Fruit fly (Drosophila melanogaster) whole organism, embryonic: ENCODE data around the gene CG16965.

Experiments
- CG12155 ChIP-seq: fragments of 200-800 bp; sonication (Bioruptor generic); optimal IDR thresholded peaks from 3 replicates; lab custom pipeline; 2016; ENCODE audit warnings: missing biosample characterization, missing genetic modification characterization
- CG1832 ChIP-seq: fragments of 200-800 bp; sonication (Bioruptor generic); optimal IDR thresholded peaks from 2 replicates; lab custom pipeline; 2017; ENCODE audit warnings: missing biosample characterization, mild to moderate bottlenecking, missing genetic modification characterization, inconsistent platforms
- CG18599 ChIP-seq: fragments of 200-800 bp; sonication (Bioruptor generic); optimal IDR thresholded peaks from 3 replicates; lab custom pipeline; 2017; ENCODE audit warnings: missing biosample characterization, missing genetic modification characterization, mild to moderate bottlenecking, moderate library complexity, missing genetic modification reagents
- CG3065 ChIP-seq: fragments of 200-800 bp; sonication (Bioruptor generic); optimal IDR thresholded peaks from 2 replicates; lab custom pipeline; 2016; ENCODE audit warnings: missing biosample characterization, missing genetic modification characterization
- CG3163 ChIP-seq: fragments of 200-800 bp; sonication (Bioruptor generic); optimal IDR thresholded peaks from 3 replicates; lab custom pipeline; 2016; ENCODE audit warnings: missing biosample characterization, missing genetic modification characterization
- CG3838 ChIP-seq: fragments of 200-800 bp; sonication (Bioruptor generic); optimal IDR thresholded peaks from 3 replicates; lab custom pipeline; 2016; ENCODE audit warnings: missing biosample characterization, missing genetic modification characterization
- CG5180 ChIP-seq: fragments of 200-800 bp; sonication (Bioruptor generic); optimal IDR thresholded peaks from 3 replicates; lab custom pipeline; 2017; ENCODE audit warnings: missing biosample characterization, missing genetic modification characterization, mild to moderate bottlenecking, moderate library complexity, missing genetic modification reagents
- CG6654 ChIP-seq: fragments of 200-800 bp; sonication (Bioruptor generic); optimal IDR thresholded peaks from 2 replicates; lab custom pipeline; 2017; ENCODE audit warnings: missing biosample characterization, mild to moderate bottlenecking, missing genetic modification characterization
- CG7987 ChIP-seq: fragments of 200-800 bp; sonication (Bioruptor generic); optimal IDR thresholded peaks from 2 replicates; lab custom pipeline; 2018; ENCODE audit warnings: missing biosample characterization, mild to moderate bottlenecking, missing genetic modification characterization, moderate library complexity
- CG8359 ChIP-seq: fragments of 200-800 bp; sonication (Bioruptor generic); optimal IDR thresholded peaks from 2 replicates; lab custom pipeline; 2017; ENCODE audit warnings: missing biosample characterization, mild to moderate bottlenecking, missing genetic modification characterization, borderline replicate concordance
- CG8924 ChIP-seq: fragments of 200-800 bp; optimal IDR thresholded peaks from 3 replicates; lab custom pipeline; 2019; ENCODE audit warnings: missing biosample characterization, mild to moderate bottlenecking, missing genetic modification characterization, moderate library complexity
- CG9727 ChIP-seq: fragments of 200-800 bp; sonication (Bioruptor generic); optimal IDR thresholded peaks from 3 replicates; lab custom pipeline; 2017; ENCODE audit warnings: missing biosample characterization, mild to moderate bottlenecking, missing genetic modification characterization
- ERR ChIP-seq: fragments of 200-800 bp; sonication (Bioruptor generic); optimal IDR thresholded peaks from 2 replicates; lab custom pipeline; 2016; ENCODE audit warnings: missing biosample characterization, missing genetic modification characterization
- Eip74EF ChIP-seq, 2 experiments: fragments of 200-800 bp in 1 of 2; fragments of >200 bp in 1 of 2; sonication (Bioruptor generic) in 1 of 2; optimal IDR thresholded peaks; 2 replicates each; lab custom pipeline; 2017 to 2019; ENCODE audit warnings: missing biosample characterization in 2 of 2, missing genetic modification characterization in 2 of 2, mild to moderate bottlenecking in 1 of 2, moderate library complexity in 1 of 2
- HmgD ChIP-seq: fragments of 200-800 bp; sonication (Bioruptor generic); optimal IDR thresholded peaks from 3 replicates; lab custom pipeline; 2016; ENCODE audit warnings: missing biosample characterization, missing genetic modification characterization
- HmgZ ChIP-seq: fragments of 200-800 bp; sonication (Bioruptor generic); optimal IDR thresholded peaks from 2 replicates; lab custom pipeline; 2018; ENCODE audit warnings: missing biosample characterization, mild to moderate bottlenecking, missing genetic modification characterization
- Hmr ChIP-seq: fragments of 200-800 bp; sonication (Bioruptor generic); optimal IDR thresholded peaks from 3 replicates; lab custom pipeline; 2017; ENCODE audit warnings: mild to moderate bottlenecking, missing biosample characterization, missing genetic modification reagents, missing genetic modification characterization
- Lhr ChIP-seq: fragments of 200-800 bp; sonication (Bioruptor generic); optimal IDR thresholded peaks from 3 replicates; lab custom pipeline; 2017; ENCODE audit warnings: mild to moderate bottlenecking, missing biosample characterization, missing genetic modification reagents, missing genetic modification characterization
- Med ChIP-seq: fragments of 200-800 bp; sonication (Bioruptor generic); peaks from one replicate; lab custom pipeline; 2016; ENCODE audit warnings: missing biosample characterization, missing genetic modification characterization, mild to moderate bottlenecking, inconsistent platforms, moderate library complexity
- Nf-YC ChIP-seq: fragments of 200-800 bp; optimal IDR thresholded peaks from 3 replicates; lab custom pipeline; 2019; ENCODE audit warnings: missing biosample characterization, mild to moderate bottlenecking, missing genetic modification characterization, moderate library complexity
- Oli ChIP-seq: fragments of 200-800 bp; sonication (Bioruptor generic); optimal IDR thresholded peaks from 2 replicates; lab custom pipeline; 2018; ENCODE audit warnings: missing biosample characterization, mild to moderate bottlenecking, missing genetic modification characterization, moderate library complexity
- Six4 ChIP-seq: fragments of 200-800 bp; sonication (Bioruptor generic); optimal IDR thresholded peaks from 2 replicates; lab custom pipeline; 2016; ENCODE audit warnings: missing biosample characterization, missing genetic modification characterization
- Sry-β ChIP-seq: fragments of 200-800 bp; sonication (Bioruptor generic); optimal IDR thresholded peaks from 2 replicates; lab custom pipeline; 2018; ENCODE audit warnings: missing biosample characterization, mild to moderate bottlenecking, missing genetic modification characterization, moderate library complexity
- Ssrp ChIP-seq: fragments of 200-800 bp; sonication (Bioruptor generic); optimal IDR thresholded peaks from 2 replicates; lab custom pipeline; 2018; ENCODE audit warnings: missing biosample characterization, mild to moderate bottlenecking, missing genetic modification characterization, moderate library complexity
- Trl ChIP-seq, 3 experiments: fragments of >200 bp in 2 of 3; fragments of 200-800 bp in 1 of 3; sonication (Bioruptor generic) in 1 of 3; optimal IDR thresholded peaks; 2 replicates in 1 of 3; 3 replicates in 2 of 3; lab custom pipeline; 2016 to 2017; ENCODE audit warnings: missing biosample characterization in 1 of 3, missing genetic modification characterization in 1 of 3
- ab ChIP-seq: fragments of 200-800 bp; sonication (Bioruptor generic); optimal IDR thresholded peaks from 2 replicates; lab custom pipeline; 2016; ENCODE audit warnings: missing biosample characterization, missing genetic modification characterization
- abd-A ChIP-seq: fragments of 200-800 bp; sonication (Bioruptor generic); optimal IDR thresholded peaks from 3 replicates; lab custom pipeline; 2019; ENCODE audit warnings: missing biosample characterization, mild to moderate bottlenecking, missing genetic modification characterization, moderate library complexity
- ato ChIP-seq: fragments of 200-800 bp; sonication (Bioruptor generic); IDR thresholded peaks from 2 replicates; pipeline ENCODE4 v1.3.6; 2022; ENCODE audit warnings: missing biosample characterization, missing genetic modification characterization; ENCODE audit not compliant: partially characterized antibody
- bbx ChIP-seq: fragments of 200-800 bp; sonication (Bioruptor generic); IDR thresholded peaks from 2 replicates; pipeline ENCODE4 v1.3.6; 2022; ENCODE audit warnings: missing biosample characterization, missing genetic modification characterization; ENCODE audit not compliant: partially characterized antibody
- bsh ChIP-seq, 2 experiments: fragments of 200-800 bp; sonication (Bioruptor generic); optimal IDR thresholded peaks; 2 replicates each; lab custom pipeline; 2017 to 2018; ENCODE audit warnings: mild to moderate bottlenecking in 2 of 2, missing biosample characterization in 2 of 2, missing genetic modification characterization in 2 of 2, moderate library complexity in 1 of 2
- ewg ChIP-seq: fragments of 200-800 bp; sonication (Bioruptor generic); optimal IDR thresholded peaks from 3 replicates; lab custom pipeline; 2017; ENCODE audit warnings: mild to moderate bottlenecking, missing biosample characterization, missing genetic modification reagents, missing genetic modification characterization
- ftz-f1 ChIP-seq: fragments of 200-800 bp; sonication (Bioruptor generic); optimal IDR thresholded peaks from 2 replicates; lab custom pipeline; 2016; ENCODE audit warnings: missing biosample characterization, missing genetic modification characterization
- gcm2 ChIP-seq: fragments of 200-800 bp; sonication (Bioruptor generic); optimal IDR thresholded peaks from 2 replicates; lab custom pipeline; 2016; ENCODE audit warnings: missing biosample characterization, missing genetic modification characterization
- gro ChIP-seq: fragments of 200-800 bp; sonication (Bioruptor generic); optimal IDR thresholded peaks from 2 replicates; lab custom pipeline; 2016; ENCODE audit warnings: missing biosample characterization, missing genetic modification characterization
- inv ChIP-seq: fragments of 200-800 bp; sonication (Bioruptor generic); IDR thresholded peaks from 2 replicates; pipeline ENCODE4 v1.3.6; 2022; ENCODE audit warnings: missing biosample characterization, missing genetic modification characterization; ENCODE audit not compliant: partially characterized antibody
- kni ChIP-seq: fragments of 200-800 bp; sonication (Bioruptor generic); optimal IDR thresholded peaks from 3 replicates; lab custom pipeline; 2017; ENCODE audit warnings: mild to moderate bottlenecking, missing biosample characterization, missing genetic modification reagents, missing genetic modification characterization
- mirr ChIP-seq: fragments of 200-800 bp; sonication (Bioruptor generic); optimal IDR thresholded peaks from 3 replicates; lab custom pipeline; 2018; ENCODE audit warnings: missing biosample characterization, mild to moderate bottlenecking, missing genetic modification characterization
- nau ChIP-seq: fragments of 200-800 bp; sonication (Bioruptor generic); optimal IDR thresholded peaks from 3 replicates; lab custom pipeline; 2017; ENCODE audit warnings: missing biosample characterization, mild to moderate bottlenecking, missing genetic modification characterization, missing genetic modification reagents
- pfk ChIP-seq: fragments of 200-800 bp; sonication (Bioruptor generic); optimal IDR thresholded peaks from 2 replicates; lab custom pipeline; 2018; ENCODE audit warnings: missing biosample characterization, mild to moderate bottlenecking, missing genetic modification characterization, moderate library complexity
- pho ChIP-seq: fragments of 200-800 bp; sonication (Bioruptor generic); optimal IDR thresholded peaks from 2 replicates; lab custom pipeline; 2016; ENCODE audit warnings: missing biosample characterization, missing genetic modification characterization
- run ChIP-seq: fragments of 200-800 bp; sonication (Bioruptor generic); optimal IDR thresholded peaks from 3 replicates; lab custom pipeline; 2018; ENCODE audit warnings: missing biosample characterization, mild to moderate bottlenecking, missing genetic modification characterization
- sc ChIP-seq, 3 experiments: fragments of >200 bp in 2 of 3; fragments of 200-800 bp in 1 of 3; sonication (Bioruptor generic) in 1 of 3; optimal IDR thresholded peaks; 2 replicates in 2 of 3; 3 replicates in 1 of 3; lab custom pipeline; 2017; ENCODE audit warnings: mild to moderate bottlenecking in 1 of 3, missing biosample characterization in 1 of 3, missing genetic modification characterization in 1 of 3, missing genetic modification reagents in 1 of 3
- scrt ChIP-seq: fragments of 200-800 bp; sonication (Bioruptor generic); optimal IDR thresholded peaks from 2 replicates; lab custom pipeline; 2018; ENCODE audit warnings: missing biosample characterization, mild to moderate bottlenecking, missing genetic modification characterization, moderate library complexity
- sens-2 ChIP-seq: fragments of 200-800 bp; sonication (Bioruptor generic); IDR thresholded peaks from 2 replicates; pipeline ENCODE4 v1.3.6; 2022; ENCODE audit warnings: missing biosample characterization, missing genetic modification characterization
- stwl ChIP-seq: fragments of 200-800 bp; sonication (Bioruptor generic); optimal IDR thresholded peaks from 3 replicates; lab custom pipeline; 2018; ENCODE audit warnings: missing biosample characterization, mild to moderate bottlenecking, missing genetic modification characterization, moderate library complexity
- sug ChIP-seq: fragments of 200-800 bp; optimal IDR thresholded peaks from 2 replicates; lab custom pipeline; 2019; ENCODE audit warnings: missing biosample characterization, mild to moderate bottlenecking, missing genetic modification characterization, moderate library complexity

The CG16965 gene

DNA sequence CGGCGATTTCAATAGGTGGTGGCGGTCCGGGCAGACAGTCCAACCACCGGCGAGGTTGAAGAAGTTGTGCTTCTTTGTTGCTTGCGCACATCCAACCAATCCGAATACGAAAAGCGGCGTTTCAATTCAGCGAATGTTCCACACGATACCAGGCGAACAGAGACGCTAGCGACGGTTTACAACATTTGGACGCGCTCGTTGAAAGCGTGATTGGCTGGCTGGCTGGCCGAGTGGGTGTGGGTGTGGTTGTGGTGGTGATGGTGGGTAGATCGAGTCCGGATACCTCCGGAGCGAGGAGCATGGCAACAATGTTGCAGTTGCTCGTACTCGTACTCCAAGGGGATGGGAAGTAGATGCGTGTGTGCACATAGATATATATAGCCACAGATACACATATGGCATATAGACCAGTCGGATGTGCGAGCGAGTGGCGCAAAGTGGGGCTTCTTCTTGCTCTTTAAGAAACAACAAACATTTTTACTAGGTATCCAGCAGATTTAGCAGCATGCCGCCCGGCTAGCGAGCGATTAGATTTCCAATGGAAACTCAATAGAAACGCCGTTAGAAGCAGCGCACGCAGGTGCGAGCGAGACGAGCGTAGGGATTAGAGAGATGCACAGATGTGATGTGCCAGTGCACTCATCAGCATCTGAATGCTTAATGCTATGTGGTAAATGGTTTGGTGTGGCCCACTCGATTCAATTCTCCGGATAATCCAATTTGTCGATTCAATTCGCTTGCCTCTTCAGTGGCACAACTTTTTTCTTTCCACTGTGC, 28.9 kb downstream of the CG16965 start (continued):
- TF ChIP-seq stwl (tag; lab: Kevin White, UChicago) = peak; percentile 7
- peak; percentile 60 for TF ChIP-seq CG7987 (GFP tag; lab: Kevin White, UChicago)
- TF ChIP-seq inv = no peak
- peak; percentile 84 for TF ChIP-seq ab (GFP tag; lab: Kevin White, UChicago)
- no peak for TF ChIP-seq Six4
- TF ChIP-seq Trl (optimal IDR thresholded peaks at IDR 0.05; lab: Kevin White, UChicago) = peak; percentile 6 to 48
- TF ChIP-seq Trl (GFP tag; optimal IDR thresholded peaks at IDR 0.05; lab: Kevin White, UChicago) = peak; percentile 6
- TF ChIP-seq sc (optimal IDR thresholded peaks at IDR 0.05; lab: Kevin White, UChicago) = no peak
- TF ChIP-seq sc (GFP tag; optimal IDR thresholded peaks at IDR 0.05; lab: Kevin White, UChicago) = peak; percentile 33
- TF ChIP-seq CG6654 (GFP tag; lab: Kevin White, UChicago) = no peak
- no peak for TF ChIP-seq HmgD (GFP tag; lab: Kevin White, UChicago)
- peak; percentile 73 for TF ChIP-seq mirr (GFP tag; lab: Kevin White, UChicago)
- peak; percentile 96 for TF ChIP-seq CG5180 (GFP tag; lab: Kevin White, UChicago)
- TF ChIP-seq CG8359 (GFP tag; lab: Kevin White, UChicago) = peak; percentile 34
- peak; percentile 43 for TF ChIP-seq CG3163 (GFP tag; lab: Kevin White, UChicago)
- no peak for TF ChIP-seq sens-2 (GFP tag; lab: Robert Waterston, UW)
- TF ChIP-seq ERR (GFP tag; lab: Kevin White, UChicago) = peak; percentile 21
- TF ChIP-seq Lhr (GFP tag; lab: Kevin White, UChicago) = peak; percentile 98
- TF ChIP-seq abd-A (tag; lab: Kevin White, UChicago) = peak; percentile 87
- TF ChIP-seq Sry-β = peak; percentile 36
- peak; percentile 94 for TF ChIP-seq Med (GFP tag; lab: Kevin White, UChicago)
- TF ChIP-seq ewg (GFP tag; lab: Kevin White, UChicago) = peak; percentile 7
- TF ChIP-seq bsh (GFP tag; optimal IDR thresholded peaks at IDR 0.05; lab: Kevin White, UChicago) = peak in 1 of 2 experiments; percentile 42
- peak; percentile 91 for TF ChIP-seq sug
- TF ChIP-seq pfk = peak; percentile 68
- TF ChIP-seq Nf-YC (tag; lab: Kevin White, UChicago) = peak; percentile 100
- TF ChIP-seq run = peak; percentile 62
- TF ChIP-seq CG1832 (GFP tag; lab: Kevin White, UChicago) = peak; percentile 90
- TF ChIP-seq CG3838 (GFP tag; lab: Kevin White, UChicago) = peak; percentile 98
- peak; percentile 53 for TF ChIP-seq gro (GFP tag; lab: Kevin White, UChicago)
- peak; percentile 18 for TF ChIP-seq nau (GFP tag; lab: Kevin White, UChicago)
- peak; percentile 69 for TF ChIP-seq CG9727 (GFP tag; lab: Kevin White, UChicago)
- no peak for TF ChIP-seq scrt (GFP tag; lab: Kevin White, UChicago)
- peak in 1 of 2 experiments; percentile 45 for TF ChIP-seq Eip74EF (GFP tag; optimal IDR thresholded peaks at IDR 0.05; lab: Kevin White, UChicago)
- no peak for TF ChIP-seq Ssrp (tag; lab: Kevin White, UChicago)
- TF ChIP-seq CG8924 (tag; lab: Kevin White, UChicago) = peak; percentile 67
- TF ChIP-seq CG18599 (GFP tag; lab: Kevin White, UChicago) = peak; percentile 18
- peak; percentile 76 for TF ChIP-seq HmgZ (tag; lab: Kevin White, UChicago)
- peak; percentile 39 for TF ChIP-seq pho (GFP tag; lab: Kevin White, UChicago)
- no peak for TF ChIP-seq CG3065 (GFP tag; lab: Kevin White, UChicago)
- TF ChIP-seq bbx (GFP tag; lab: Robert Waterston, UW) = no peak
- peak; percentile 100 for TF ChIP-seq kni (GFP tag; lab: Kevin White, UChicago)
- peak; percentile 97 for TF ChIP-seq ftz-f1 (GFP tag; lab: Kevin White, UChicago)
- TF ChIP-seq Oli (tag; lab: Kevin White, UChicago) = no peak
- no peak for TF ChIP-seq gcm2 (GFP tag; lab: Kevin White, UChicago)
- peak; percentile 82 for TF ChIP-seq CG12155
- peak; percentile 84 for TF ChIP-seq Hmr
- TF ChIP-seq ato (GFP tag; lab: Robert Waterston, UW) = no peak
